Fruit fly (Drosophila melanogaster) whole organism, embryonic: ENCODE measurements around the gene Takl2.
A peak's percentile ranks its signal among the peaks of the same experiment; 100 is the strongest.

Experiments
- Asciz ChIP-seq: fragments of 200-800 bp; sonication (Bioruptor generic); optimal IDR thresholded peaks from 2 replicates; lab custom pipeline; 2017; ENCODE audit warnings: missing biosample characterization, mild to moderate bottlenecking, missing genetic modification characterization, missing genetic modification reagents
- CG11398 ChIP-seq: fragments of 200-800 bp; sonication (Bioruptor generic); optimal IDR thresholded peaks from 2 replicates; lab custom pipeline; 2016; ENCODE audit warnings: missing biosample characterization, missing genetic modification characterization
- CG12659 ChIP-seq: fragments of 200-800 bp; sonication (Bioruptor generic); optimal IDR thresholded peaks from 3 replicates; lab custom pipeline; 2017; ENCODE audit warnings: mild to moderate bottlenecking, missing biosample characterization, missing genetic modification reagents, missing genetic modification characterization
- CG13424 ChIP-seq: fragments of 200-800 bp; sonication (Bioruptor generic); optimal IDR thresholded peaks from 2 replicates; lab custom pipeline; 2019; ENCODE audit warnings: missing biosample characterization, mild to moderate bottlenecking, missing genetic modification characterization, moderate library complexity
- CG13894 ChIP-seq: fragments of 200-800 bp; sonication (Bioruptor generic); optimal IDR thresholded peaks from 3 replicates; lab custom pipeline; 2018; ENCODE audit warnings: missing biosample characterization, mild to moderate bottlenecking, missing genetic modification characterization, moderate library complexity
- CG16813 ChIP-seq: fragments of 200-800 bp; sonication (Bioruptor generic); IDR thresholded peaks from 3 replicates; pipeline ENCODE4 v1.3.6; 2022; ENCODE audit warnings: missing biosample characterization, missing genetic modification characterization; ENCODE audit not compliant: partially characterized antibody
- CG17186 ChIP-seq: fragments of 200-800 bp; sonication (Bioruptor generic); optimal IDR thresholded peaks from 3 replicates; lab custom pipeline; 2017; ENCODE audit warnings: missing biosample characterization, missing genetic modification reagents, missing genetic modification characterization
- CG17802 ChIP-seq: fragments of 200-800 bp; sonication (Bioruptor generic); optimal IDR thresholded peaks from 2 replicates; lab custom pipeline; 2018; ENCODE audit warnings: missing biosample characterization, mild to moderate bottlenecking, missing genetic modification characterization, moderate library complexity
- CG18619 ChIP-seq: fragments of 200-800 bp; sonication (Bioruptor generic); optimal IDR thresholded peaks from 3 replicates; lab custom pipeline; 2017; ENCODE audit warnings: missing biosample characterization, mild to moderate bottlenecking, missing genetic modification characterization
- CG18764 ChIP-seq: fragments of 200-800 bp; sonication (Bioruptor generic); optimal IDR thresholded peaks from 3 replicates; lab custom pipeline; 2016; ENCODE audit warnings: missing biosample characterization, missing genetic modification characterization
- CG2129 ChIP-seq: fragments of 200-800 bp; sonication (Bioruptor generic); IDR thresholded peaks from 2 replicates; pipeline ENCODE4 v1.3.6; 2022; ENCODE audit warnings: missing biosample characterization, missing genetic modification characterization; ENCODE audit not compliant: partially characterized antibody
- CG2199 ChIP-seq: fragments of 200-800 bp; sonication (Bioruptor generic); IDR thresholded peaks from 3 replicates; pipeline ENCODE4 v1.3.6; 2022; ENCODE audit warnings: missing biosample characterization, missing genetic modification characterization
- CG31365 ChIP-seq: fragments of 200-800 bp; sonication (Bioruptor generic); optimal IDR thresholded peaks from 2 replicates; lab custom pipeline; 2018; ENCODE audit warnings: missing biosample characterization, mild to moderate bottlenecking, missing genetic modification characterization
- CG34422 ChIP-seq: fragments of 200-800 bp; sonication (Bioruptor generic); IDR thresholded peaks from 3 replicates; pipeline ENCODE4 v1.3.6; 2022; ENCODE audit warnings: missing biosample characterization, missing genetic modification characterization
- CG3847 ChIP-seq: fragments of 200-800 bp; sonication (Bioruptor generic); IDR thresholded peaks from 2 replicates; pipeline ENCODE4 v1.3.6; 2022; ENCODE audit warnings: missing biosample characterization, missing genetic modification characterization
- CG4328 ChIP-seq: fragments of 200-800 bp; sonication (Bioruptor generic); optimal IDR thresholded peaks from 3 replicates; lab custom pipeline; 2017; ENCODE audit warnings: missing biosample characterization, missing genetic modification reagents, missing genetic modification characterization
- CG6272 ChIP-seq: fragments of 200-800 bp; sonication (Bioruptor generic); IDR thresholded peaks from 2 replicates; pipeline ENCODE4 v1.3.6; 2022; ENCODE audit warnings: missing biosample characterization, missing genetic modification characterization
- CG6765 ChIP-seq: fragments of 200-800 bp; sonication (Bioruptor generic); optimal IDR thresholded peaks from 3 replicates; lab custom pipeline; 2017; ENCODE audit warnings: missing biosample characterization, mild to moderate bottlenecking, missing genetic modification characterization
- CG7963 ChIP-seq: fragments of 200-800 bp; sonication (Bioruptor generic); IDR thresholded peaks from 3 replicates; pipeline ENCODE4 v1.3.6; 2022; ENCODE audit warnings: missing biosample characterization, missing genetic modification characterization; ENCODE audit not compliant: partially characterized antibody
- CG7987 ChIP-seq: fragments of 200-800 bp; sonication (Bioruptor generic); optimal IDR thresholded peaks from 2 replicates; lab custom pipeline; 2018; ENCODE audit warnings: missing biosample characterization, mild to moderate bottlenecking, missing genetic modification characterization, moderate library complexity
- CG9797 ChIP-seq: fragments of 200-800 bp; sonication (Bioruptor generic); optimal IDR thresholded peaks from 3 replicates; lab custom pipeline; 2018; ENCODE audit warnings: missing biosample characterization, mild to moderate bottlenecking, missing genetic modification characterization
- CTCF ChIP-seq: fragments of 200-800 bp; sonication (Bioruptor generic); optimal IDR thresholded peaks from 2 replicates; lab custom pipeline; 2017; ENCODE audit warnings: missing biosample characterization, mild to moderate bottlenecking, missing genetic modification characterization, moderate library complexity
- D19A ChIP-seq: fragments of 200-800 bp; optimal IDR thresholded peaks from 3 replicates; lab custom pipeline; 2019; ENCODE audit warnings: missing biosample characterization, mild to moderate bottlenecking, missing genetic modification characterization, moderate library complexity
- Dp ChIP-seq: fragments of 200-800 bp; sonication (Bioruptor generic); optimal IDR thresholded peaks from 2 replicates; lab custom pipeline; 2018; ENCODE audit warnings: missing biosample characterization, mild to moderate bottlenecking, missing genetic modification characterization, moderate library complexity
- Dref ChIP-seq: fragments of 200-800 bp; sonication (Bioruptor generic); IDR thresholded peaks from 2 replicates; pipeline ENCODE4 v1.3.6; 2022; ENCODE audit warnings: missing biosample characterization, missing genetic modification characterization
- Gsc ChIP-seq: fragments of 200-800 bp; sonication (Bioruptor generic); IDR thresholded peaks from 2 replicates; pipeline ENCODE4 v1.3.6; 2022; ENCODE audit warnings: missing biosample characterization, missing genetic modification characterization
- H2.0 ChIP-seq: fragments of 200-800 bp; sonication (Bioruptor generic); IDR thresholded peaks from 2 replicates; pipeline ENCODE4 v1.3.6; 2022; ENCODE audit warnings: missing biosample characterization, missing genetic modification characterization
- HmgD ChIP-seq: fragments of 200-800 bp; sonication (Bioruptor generic); optimal IDR thresholded peaks from 3 replicates; lab custom pipeline; 2016; ENCODE audit warnings: missing biosample characterization, missing genetic modification characterization
- HmgZ ChIP-seq: fragments of 200-800 bp; sonication (Bioruptor generic); optimal IDR thresholded peaks from 2 replicates; lab custom pipeline; 2018; ENCODE audit warnings: missing biosample characterization, mild to moderate bottlenecking, missing genetic modification characterization
- Myb ChIP-seq: fragments of 200-800 bp; sonication (Bioruptor generic); optimal IDR thresholded peaks from 2 replicates; lab custom pipeline; 2016; ENCODE audit warnings: missing biosample characterization, missing genetic modification characterization
- Opbp ChIP-seq: fragments of 200-800 bp; sonication (Bioruptor generic); IDR thresholded peaks from 3 replicates; pipeline ENCODE4 v1.3.6; 2022; ENCODE audit warnings: missing biosample characterization, missing genetic modification characterization; ENCODE audit not compliant: partially characterized antibody
- Poxn ChIP-seq: fragments of 200-800 bp; sonication (Bioruptor generic); IDR thresholded peaks from 2 replicates; pipeline ENCODE4 v1.3.6; 2022; ENCODE audit warnings: missing biosample characterization, missing genetic modification characterization
- Scr ChIP-seq: fragments of 200-800 bp; sonication (Bioruptor generic); IDR thresholded peaks from 2 replicates; pipeline ENCODE4 v1.3.6; 2022; ENCODE audit warnings: missing biosample characterization, missing genetic modification characterization; ENCODE audit not compliant: partially characterized antibody
- Sin3A ChIP-seq: fragments of >200 bp; optimal IDR thresholded peaks from 2 replicates; lab custom pipeline; 2018
- YL-1 ChIP-seq: fragments of 200-800 bp; sonication (Bioruptor generic); optimal IDR thresholded peaks from 3 replicates; lab custom pipeline; 2017; ENCODE audit warnings: missing biosample characterization, mild to moderate bottlenecking, missing genetic modification characterization
- amos ChIP-seq: fragments of 200-800 bp; sonication (Bioruptor generic); IDR thresholded peaks from 2 replicates; pipeline ENCODE4 v1.3.6; 2022; ENCODE audit warnings: missing biosample characterization, missing genetic modification characterization; ENCODE audit not compliant: partially characterized antibody
- br ChIP-seq: fragments of >200 bp; optimal IDR thresholded peaks from 2 replicates; lab custom pipeline; 2017
- crp ChIP-seq, 2 experiments: fragments of 200-800 bp; sonication (Bioruptor generic); optimal IDR thresholded peaks; 2 replicates in 1 of 2; 3 replicates in 1 of 2; lab custom pipeline; 2017; ENCODE audit warnings: missing biosample characterization in 2 of 2, missing genetic modification characterization in 2 of 2, mild to moderate bottlenecking in 1 of 2, moderate library complexity in 1 of 2
- da ChIP-seq: fragments of 200-800 bp; sonication (Bioruptor generic); optimal IDR thresholded peaks from 2 replicates; lab custom pipeline; 2016; ENCODE audit warnings: missing biosample characterization, missing genetic modification characterization
- emc ChIP-seq: fragments of 200-800 bp; sonication (Bioruptor generic); optimal IDR thresholded peaks from 2 replicates; lab custom pipeline; 2016; ENCODE audit warnings: missing biosample characterization, missing genetic modification characterization
- esg ChIP-seq: fragments of 200-800 bp; sonication (Bioruptor generic); conservative IDR thresholded peaks from 2 replicates; pipeline ENCODE4 v1.3.6; 2022; ENCODE audit warnings: missing biosample characterization, missing genetic modification characterization
- grn ChIP-seq: fragments of 200-800 bp; sonication (Bioruptor generic); optimal IDR thresholded peaks from 3 replicates; lab custom pipeline; 2017; ENCODE audit warnings: missing biosample characterization, missing genetic modification characterization
- inv ChIP-seq: fragments of 200-800 bp; sonication (Bioruptor generic); IDR thresholded peaks from 2 replicates; pipeline ENCODE4 v1.3.6; 2022; ENCODE audit warnings: missing biosample characterization, missing genetic modification characterization; ENCODE audit not compliant: partially characterized antibody
- luna ChIP-seq: fragments of 200-800 bp; sonication (Bioruptor generic); optimal IDR thresholded peaks from 2 replicates; lab custom pipeline; 2016; ENCODE audit warnings: missing biosample characterization, missing genetic modification characterization
- nmo ChIP-seq: fragments of 200-800 bp; sonication (Bioruptor generic); optimal IDR thresholded peaks from 2 replicates; lab custom pipeline; 2018; ENCODE audit warnings: missing biosample characterization, mild to moderate bottlenecking, missing genetic modification characterization, moderate library complexity
- nom ChIP-seq: fragments of 200-800 bp; sonication (Bioruptor generic); optimal IDR thresholded peaks from 2 replicates; lab custom pipeline; 2017; ENCODE audit warnings: missing biosample characterization, missing genetic modification characterization, mild to moderate bottlenecking, moderate library complexity, missing genetic modification reagents
- otp ChIP-seq: fragments of 200-800 bp; sonication (Bioruptor generic); IDR thresholded peaks from 3 replicates; pipeline ENCODE4, ENCODE4 v1.3.6; 2022; ENCODE audit warnings: missing biosample characterization, missing genetic modification characterization
- pzg ChIP-seq: fragments of 200-800 bp; sonication (Bioruptor generic); optimal IDR thresholded peaks from 3 replicates; lab custom pipeline; 2018; ENCODE audit warnings: missing biosample characterization, mild to moderate bottlenecking, missing genetic modification characterization, moderate library complexity
- repo ChIP-seq: fragments of 200-800 bp; sonication (Bioruptor generic); optimal IDR thresholded peaks from 2 replicates; lab custom pipeline; 2016; ENCODE audit warnings: missing biosample characterization, missing genetic modification characterization
- run ChIP-seq: fragments of 200-800 bp; sonication (Bioruptor generic); optimal IDR thresholded peaks from 3 replicates; lab custom pipeline; 2018; ENCODE audit warnings: missing biosample characterization, mild to moderate bottlenecking, missing genetic modification characterization
- schlank ChIP-seq: fragments of 200-800 bp; sonication (Bioruptor generic); optimal IDR thresholded peaks from 2 replicates; lab custom pipeline; 2018; ENCODE audit warnings: missing biosample characterization, mild to moderate bottlenecking, missing genetic modification characterization
- sqz ChIP-seq: fragments of 200-800 bp; sonication (Bioruptor generic); optimal IDR thresholded peaks from 3 replicates; lab custom pipeline; 2018; ENCODE audit warnings: missing biosample characterization, mild to moderate bottlenecking, missing genetic modification characterization
- trem ChIP-seq: fragments of 200-800 bp; optimal IDR thresholded peaks from 3 replicates; lab custom pipeline; 2019; ENCODE audit warnings: missing biosample characterization, mild to moderate bottlenecking, missing genetic modification characterization, moderate library complexity
- zen ChIP-seq: fragments of 200-800 bp; sonication (Bioruptor generic); optimal IDR thresholded peaks from 3 replicates; lab custom pipeline; 2018; ENCODE audit warnings: missing biosample characterization, mild to moderate bottlenecking, missing genetic modification characterization, moderate library complexity

Gene Takl2

DNA sequence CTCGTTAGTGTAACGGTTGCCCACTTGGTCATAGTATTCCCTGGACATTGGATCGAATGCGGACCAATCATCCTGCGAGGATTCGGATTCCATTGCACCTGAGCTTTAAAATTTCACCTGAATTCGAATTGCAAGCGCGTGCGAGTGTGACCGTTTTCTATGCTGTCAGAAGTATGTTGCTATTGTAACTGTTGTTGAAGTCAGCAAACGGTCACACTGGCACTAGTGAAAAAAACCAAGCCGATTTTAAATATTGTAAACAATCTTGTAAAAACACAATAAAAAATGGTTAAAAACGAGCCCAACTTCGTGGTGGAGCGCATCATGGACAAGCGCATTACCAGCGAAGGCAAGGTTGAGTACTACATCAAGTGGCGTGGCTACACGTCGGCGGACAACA is 11.8 kb upstream of the Takl2 start, which contains the start of the genes vret and HP1c (continued):
- TF ChIP-seq CG7963 (GFP tag; lab: Robert Waterston, UW) (0 out of 3 replicates have a peak, but pooled peaks have one; percentile 13), Asciz (GFP tag; lab: Kevin White, UChicago) (no peak), Scr (GFP tag; lab: Robert Waterston, UW) (peak; percentile 38; the same call in 1 of the 2 replicates), esg (no peak), CG3847 (peak; percentile 59), CG6272 (no peak), CG2129 (GFP tag; lab: Robert Waterston, UW) (no peak), CG11398 (GFP tag; lab: Kevin White, UChicago) (no peak), CG13894 (tag; lab: Kevin White, UChicago) (no peak), amos (peak; percentile 33; the same call in 1 of the 2 replicates), Dp (peak; percentile 85), Opbp (peak; percentile 46; the same call in 1 of the 3 replicates), CG17802 (no peak), D19A (tag; lab: Kevin White, UChicago) (no peak), br (lab: Kevin White, UChicago) (no peak), YL-1 (GFP tag; lab: Kevin White, UChicago) (peak; percentile 10), sqz (no peak), Sin3A (peak; percentile 61), inv (no peak), grn (GFP tag; lab: Kevin White, UChicago) (no peak), HmgZ (peak; percentile 32), Myb (GFP tag; lab: Kevin White, UChicago) (peak; percentile 74), nom (GFP tag; lab: Kevin White, UChicago) (no peak), CTCF (peak; percentile 42), pzg (peak; percentile 78), schlank (tag; lab: Kevin White, UChicago) (no peak), luna (GFP tag; lab: Kevin White, UChicago) (no peak), CG2199 (GFP tag; lab: Robert Waterston, UW) (peak; percentile 48; the same call in 1 of the 3 replicates), nmo (GFP tag; lab: Kevin White, UChicago) (peak; percentile 7), CG9797 (GFP tag; lab: Kevin White, UChicago) (peak; percentile 85), H2.0 (GFP tag; lab: Robert Waterston, UW) (no peak), CG12659 (GFP tag; lab: Kevin White, UChicago) (peak; percentile 40), Gsc (GFP tag; lab: Robert Waterston, UW) (no peak), CG18764 (GFP tag; lab: Kevin White, UChicago) (no peak), run (tag; lab: Kevin White, UChicago) (no peak), CG4328 (GFP tag; lab: Kevin White, UChicago) (no peak), CG17186 (peak; percentile 50), trem (tag; lab: Kevin White, UChicago) (peak; percentile 53), crp (GFP tag; optimal IDR thresholded peaks at IDR 0.05; lab: Kevin White, UChicago) (peak in 1 of 2 experiments; percentile 52), otp (GFP tag; lab: Robert Waterston, UW) (no peak), CG18619 (GFP tag; lab: Kevin White, UChicago) (no peak), Poxn (no peak)

DNA sequence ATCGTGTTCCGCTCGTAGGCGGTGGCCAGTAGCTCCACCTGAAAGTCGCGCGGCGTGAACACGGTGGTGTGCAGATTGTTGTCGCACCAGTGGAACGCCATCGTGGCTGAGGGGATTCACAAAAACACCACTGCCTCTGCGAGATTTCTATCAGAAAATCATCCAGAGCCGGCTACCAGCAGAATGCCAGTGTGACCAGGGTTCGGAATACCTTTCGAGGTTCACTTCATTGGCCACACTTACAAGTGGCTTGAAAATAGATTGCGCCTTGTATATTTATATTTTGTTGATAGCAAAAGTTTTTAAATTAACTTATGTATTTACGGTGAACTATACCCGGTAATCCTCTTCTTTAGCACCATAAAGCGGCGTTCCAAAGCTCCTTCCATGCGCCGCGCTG is 7.3 kb upstream of the Takl2 start, which contains the start of the genes Dcr-1 and CG6985:
TSS of gene Dcr-1 (minus strand) at position 162 of the 400 bp plus-strand sequence.
TSS of gene CG6985 (plus strand) at position 221 of the 400 bp plus-strand sequence.
- TF ChIP-seq CG13424 (tag; lab: Kevin White, UChicago) = no peak
- TF ChIP-seq CG7987 (GFP tag; lab: Kevin White, UChicago) = no peak
- no peak for TF ChIP-seq emc (GFP tag; lab: Kevin White, UChicago)
- TF ChIP-seq repo (GFP tag; lab: Kevin White, UChicago) = no peak
- TF ChIP-seq CG34422 (GFP tag; lab: Robert Waterston, UW) = peak; percentile 54; the same call in 1 of the 3 replicates
- TF ChIP-seq CG16813 (GFP tag; lab: Robert Waterston, UW) = no peak
- no peak for TF ChIP-seq Dref
- TF ChIP-seq CG6765 = no peak
- no peak for TF ChIP-seq HmgD (GFP tag; lab: Kevin White, UChicago)
- no peak for TF ChIP-seq zen (tag; lab: Kevin White, UChicago)
- no peak for TF ChIP-seq da (GFP tag; lab: Kevin White, UChicago)
- no peak for TF ChIP-seq CG31365 (tag; lab: Kevin White, UChicago)
